Fruit fly (Drosophila melanogaster) S2 (cell line): ENCODE measurements around the gene chas.

Source experiments
- CG8478 ChIP-seq: fragments of >200 bp; optimal IDR thresholded peaks from 2 replicates; lab custom pipeline; 2018
- CTCF ChIP-seq, 2 experiments: fragments of >200 bp; optimal IDR thresholded peaks; 2 replicates each; lab custom pipeline; 2018

dm6 chrX:17732076-17732475 is 33.5 kb upstream of the chas start:
- TF ChIP-seq CG8478 (lab: Kevin White, UChicago) = no peak
- no peak for TF ChIP-seq CTCF (optimal IDR thresholded peaks at IDR 0.05; lab: Kevin White, UChicago)
